Fruit fly (Drosophila melanogaster): ENCODE measurements around the gene CG13460.

DNA sequence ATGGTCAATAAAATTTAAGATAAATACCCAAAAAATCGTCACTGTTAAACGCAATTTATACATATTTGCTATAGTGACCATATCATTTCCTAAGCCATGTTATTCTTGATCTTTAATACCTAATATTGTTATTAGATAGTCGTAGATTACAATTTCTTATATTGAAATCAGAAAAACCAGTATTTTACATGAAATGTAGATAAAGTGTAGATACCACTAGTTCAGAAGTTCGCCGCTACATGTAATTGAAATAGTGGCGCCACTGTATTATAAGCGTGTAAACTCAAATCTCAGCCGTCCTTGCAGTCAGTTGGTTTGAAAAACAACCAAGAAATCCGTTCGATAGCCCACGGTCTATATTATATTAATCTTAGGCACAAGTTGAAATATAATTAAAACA, 13.4 kb downstream of the CG13460 start:
- TF ChIP-seq bab1 (GFP tag; optimal IDR thresholded peaks at IDR 0.05) = no peak
- TF ChIP-seq Clk (GFP tag; optimal IDR thresholded peaks at IDR 0.05) = no peak
- no peak for TF ChIP-seq CG1620 (GFP tag; optimal IDR thresholded peaks at IDR 0.05)
- no peak for TF ChIP-seq toe (GFP tag; optimal IDR thresholded peaks at IDR 0.05)
- no peak for TF ChIP-seq CG11617 (GFP tag; optimal IDR thresholded peaks at IDR 0.05)
- no peak for TF ChIP-seq CG14711 (tag; optimal IDR thresholded peaks at IDR 0.05)
- no peak for TF ChIP-seq kay (GFP tag; ENCODE audit: borderline replicate concordance)
- no peak for TF ChIP-seq cic (GFP tag; optimal IDR thresholded peaks at IDR 0.05)
- TF ChIP-seq CG33017 (tag; optimal IDR thresholded peaks at IDR 0.05) = no peak

Measured in whole organism, adult.